Worm (Caenorhabditis elegans) whole organism, young adult: ENCODE measurements around the gene M05D6.8.

Source experiments
- B0035.1 ChIP-seq: sonication (generic microtip); optimal IDR thresholded peaks from 2 replicates; lab custom pipeline; 2016; ENCODE audit warnings: missing genetic modification characterization, mild to moderate bottlenecking, missing compliant biosample characterization, missing genotype, missing genetic modification reagents
- F37B4.10 ChIP-seq: fragments of 200-800 bp; sonication (Bioruptor generic); IDR thresholded peaks from 2 replicates; pipeline ENCODE4 v1.3.6; 2022; ENCODE audit warnings: missing genetic modification characterization, missing compliant biosample characterization
- F55B11.4 ChIP-seq: sonication (generic microtip); optimal IDR thresholded peaks from 2 replicates; lab custom pipeline; 2016; ENCODE audit warnings: missing compliant biosample characterization, missing genetic modification characterization, borderline replicate concordance; ENCODE audit not compliant: insufficient read depth
- F57A8.1 ChIP-seq: fragments of 200-800 bp; sonication (Bioruptor generic); optimal IDR thresholded peaks from 2 replicates; lab custom pipeline; 2018; ENCODE audit warnings: mild to moderate bottlenecking, missing genetic modification characterization, moderate library complexity, missing compliant biosample characterization
- Y53G8AR.9 ChIP-seq: fragments of 200-800 bp; sonication (Bioruptor generic); conservative IDR thresholded peaks from 2 replicates; pipeline ENCODE4 v1.3.6; 2022; ENCODE audit warnings: missing genetic modification reagents, missing genetic modification characterization, missing compliant biosample characterization
- Y56A3A.18 ChIP-seq: fragments of 200-800 bp; sonication (Bioruptor generic); IDR thresholded peaks from 2 replicates; pipeline ENCODE4 v1.3.6; 2022; ENCODE audit warnings: missing genetic modification reagents, missing genetic modification characterization, missing compliant biosample characterization
- akir-1 ChIP-seq: fragments of 200-800 bp; sonication (Bioruptor generic); optimal IDR thresholded peaks from 2 replicates; lab custom pipeline; 2018; ENCODE audit warnings: mild to moderate bottlenecking, missing genetic modification characterization, moderate library complexity, missing compliant biosample characterization
- atf-7 ChIP-seq: sonication (generic microtip); optimal IDR thresholded peaks from 2 replicates; lab custom pipeline; 2017; ENCODE audit warnings: mild to moderate bottlenecking, missing genetic modification characterization, missing compliant biosample characterization
- bed-1 ChIP-seq: fragments of 200-800 bp; sonication (Bioruptor generic); IDR thresholded peaks from 2 replicates; pipeline ENCODE4 v1.3.6; 2022; ENCODE audit warnings: missing genetic modification reagents, missing genetic modification characterization, missing compliant biosample characterization
- cebp-1 ChIP-seq, 2 experiments: fragments of 200-800 bp in 1 of 2; sonication (Bioruptor generic) in 1 of 2; sonication (generic microtip) in 1 of 2; IDR thresholded peaks in 1 of 2; optimal IDR thresholded peaks in 1 of 2; 2 replicates each; pipeline versions ENCODE4 v1.3.6 to Lab custom; 2017 to 2022; ENCODE audit warnings: missing compliant biosample characterization in 2 of 2, missing genetic modification characterization in 2 of 2, mild to moderate bottlenecking in 1 of 2, missing genetic modification reagents in 1 of 2, moderate library complexity in 1 of 2
- ceh-58 ChIP-seq: fragments of 200-800 bp; sonication (Bioruptor generic); IDR thresholded peaks from 2 replicates; pipeline ENCODE4 v1.3.6; 2022; ENCODE audit warnings: missing genetic modification characterization, missing compliant biosample characterization
- chd-7 ChIP-seq: sonication (generic microtip); optimal IDR thresholded peaks from 2 replicates; lab custom pipeline; 2016; ENCODE audit warnings: mild to moderate bottlenecking, missing genetic modification characterization, moderate library complexity, missing compliant biosample characterization
- efl-1 ChIP-seq: fragments of 150-350 bp; optimal IDR thresholded peaks from 2 replicates; lab custom pipeline; 2014; ENCODE audit warnings: missing biosample characterization, missing genetic modification reagents, missing genetic modification characterization
- ekl-4 ChIP-seq: fragments of 200-800 bp; sonication (Bioruptor generic); IDR thresholded peaks from 2 replicates; pipeline ENCODE4 v1.3.6; 2022; ENCODE audit warnings: missing genetic modification reagents, missing genetic modification characterization, missing compliant biosample characterization
- hlh-12 ChIP-seq: sonication (generic microtip); optimal IDR thresholded peaks from 2 replicates; lab custom pipeline; 2016; ENCODE audit warnings: missing genetic modification characterization, missing compliant biosample characterization
- hmg-20 ChIP-seq: fragments of 200-800 bp; sonication (Bioruptor generic); IDR thresholded peaks from 2 replicates; pipeline ENCODE4 v1.3.6; 2022; ENCODE audit warnings: missing genetic modification reagents, missing genetic modification characterization, missing compliant biosample characterization
- hsf-1 ChIP-seq: fragments of 200-800 bp; sonication (Bioruptor generic); IDR thresholded peaks from 2 replicates; pipeline ENCODE4 v1.3.6; 2022; ENCODE audit warnings: missing genetic modification reagents, missing genetic modification characterization, missing compliant biosample characterization
- mel-28 ChIP-seq: sonication (generic microtip); optimal IDR thresholded peaks from 2 replicates; lab custom pipeline; 2016; ENCODE audit warnings: borderline replicate concordance, mild to moderate bottlenecking, missing genetic modification characterization, missing compliant biosample characterization
- mes-4 ChIP-seq: sonication (generic microtip); optimal IDR thresholded peaks from 2 replicates; lab custom pipeline; 2016; ENCODE audit warnings: missing genotype, missing genetic modification characterization, missing compliant biosample characterization
- nfya-1 ChIP-seq: sonication (generic microtip); optimal IDR thresholded peaks from 2 replicates; lab custom pipeline; 2017; ENCODE audit warnings: antibody characterized with exemption, missing compliant biosample characterization, missing genetic modification characterization, borderline replicate concordance; ENCODE audit not compliant: insufficient read depth
- nhr-179 ChIP-seq: sonication (generic microtip); optimal IDR thresholded peaks from 2 replicates; lab custom pipeline; 2016; ENCODE audit warnings: mild to moderate bottlenecking, missing genetic modification characterization, missing compliant biosample characterization
- nhr-90 ChIP-seq: sonication (generic microtip); optimal IDR thresholded peaks from 2 replicates; lab custom pipeline; 2016; ENCODE audit warnings: missing genotype, mild to moderate bottlenecking, missing genetic modification characterization, missing compliant biosample characterization
- snpc-1.1 ChIP-seq: sonication (generic microtip); optimal IDR thresholded peaks from 2 replicates; lab custom pipeline; 2017; ENCODE audit warnings: missing genetic modification characterization, mild to moderate bottlenecking, missing compliant biosample characterization, antibody characterized with exemption, moderate library complexity, missing genotype, missing genetic modification reagents; ENCODE audit not compliant: insufficient read depth
- snpc-3.4 ChIP-seq: sonication (generic microtip); optimal IDR thresholded peaks from 2 replicates; lab custom pipeline; 2017; ENCODE audit warnings: missing genetic modification characterization, mild to moderate bottlenecking, missing compliant biosample characterization, antibody characterized with exemption, moderate library complexity, missing genotype, missing genetic modification reagents
- sptf-2 ChIP-seq: fragments of 200-800 bp; sonication (Bioruptor generic); optimal IDR thresholded peaks from 2 replicates; lab custom pipeline; 2018; ENCODE audit warnings: mild to moderate bottlenecking, missing genetic modification characterization, missing compliant biosample characterization
- tlf-1 ChIP-seq: fragments of 200-800 bp; sonication (Bioruptor generic); optimal IDR thresholded peaks from 2 replicates; lab custom pipeline; 2018; ENCODE audit warnings: mild to moderate bottlenecking, missing genetic modification characterization, missing compliant biosample characterization
- unc-130 ChIP-seq: sonication (generic microtip); optimal IDR thresholded peaks from 2 replicates; lab custom pipeline; 2016; ENCODE audit warnings: missing genetic modification reagents, missing genetic modification characterization, missing compliant biosample characterization
- zfh-2 ChIP-seq: fragments of 200-800 bp; sonication (Bioruptor generic); conservative IDR thresholded peaks from 2 replicates; pipeline ENCODE4 v1.3.6; 2022; ENCODE audit warnings: missing genetic modification reagents, missing genetic modification characterization, missing compliant biosample characterization
- ztf-22 ChIP-seq: fragments of 200-800 bp; sonication (Bioruptor generic); optimal IDR thresholded peaks from 2 replicates; lab custom pipeline; 2018; ENCODE audit warnings: mild to moderate bottlenecking, missing genetic modification characterization, moderate library complexity, missing compliant biosample characterization
- ztf-25 ChIP-seq: fragments of 200-800 bp; sonication (Bioruptor generic); IDR thresholded peaks from 2 replicates; pipeline ENCODE4 v1.3.6; 2022; ENCODE audit warnings: missing genetic modification reagents, missing genetic modification characterization, missing compliant biosample characterization
- ztf-26 ChIP-seq: sonication (generic microtip); optimal IDR thresholded peaks from 2 replicates; lab custom pipeline; 2017; ENCODE audit warnings: missing genetic modification characterization, missing compliant biosample characterization

M05D6.8 gene

ce11 chrII:8479337-8479736, 8.3 kb upstream of the M05D6.8 start:
- no peak for TF ChIP-seq ekl-4 (GFP tag; lab: Robert Waterston, UW)
- TF ChIP-seq mel-28 (tag; lab: Kevin White, UChicago) = no peak
- TF ChIP-seq ceh-58 (GFP tag; lab: Robert Waterston, UW) = 0 out of 2 replicates have a peak, but pooled peaks have one; percentile 67
- TF ChIP-seq nfya-1 = no peak
- TF ChIP-seq Y53G8AR.9 (GFP tag; lab: Robert Waterston, UW) = 0 out of 2 replicates have a peak, but pooled peaks have one; percentile 16
- peak; percentile 8; the same call in 1 of the 2 replicates for TF ChIP-seq Y56A3A.18 (GFP tag; lab: Robert Waterston, UW)
- no peak for TF ChIP-seq F55B11.4
- no peak for TF ChIP-seq akir-1
- TF ChIP-seq mes-4 = no peak
- TF ChIP-seq, all 124 proteins: peak for 3

ce11 chrII:8475306-8475822, 4.3 kb upstream of the M05D6.8 start, which contains the start of the genes M05D6.1 and M05D6.3:
Gene M05D6.1, minus strand, starts transcription at chrII:8475406.
Gene M05D6.3, plus strand, starts transcription at chrII:8475772.
- TF ChIP-seq efl-1 = no peak
- TF ChIP-seq cebp-1 (GFP tag; IDR thresholded peaks at IDR 0.05; lab: Robert Waterston, UW) = no peak
- TF ChIP-seq cebp-1 (tag; optimal IDR thresholded peaks at IDR 0.05; lab: Kevin White, UChicago) = no peak
- TF ChIP-seq nhr-90 = no peak
- TF ChIP-seq unc-130 (GFP tag; lab: Kevin White, UChicago) = no peak
- no peak for TF ChIP-seq hmg-20 (GFP tag; lab: Robert Waterston, UW)
- no peak for TF ChIP-seq ztf-22 (GFP tag; lab: Kevin White, UChicago)
- no peak for TF ChIP-seq B0035.1
- no peak for TF ChIP-seq mel-28 (tag; lab: Kevin White, UChicago)
- no peak for TF ChIP-seq F57A8.1 (GFP tag; lab: Kevin White, UChicago)
- no peak for TF ChIP-seq nhr-179 (tag; lab: Kevin White, UChicago)

ce11 chrII:8472916-8473315, 1.9 kb upstream of the M05D6.8 start:
- TF ChIP-seq snpc-1.1 (tag; lab: Kevin White, UChicago) (no peak), ztf-26 (tag; lab: Kevin White, UChicago) (no peak), atf-7 (tag; lab: Kevin White, UChicago) (no peak), zfh-2 (GFP tag; lab: Robert Waterston, UW) (no peak), akir-1 (no peak), chd-7 (no peak), mel-28 (tag; lab: Kevin White, UChicago) (no peak), bed-1 (GFP tag; lab: Robert Waterston, UW) (no peak), sptf-2 (GFP tag; lab: Kevin White, UChicago) (no peak), snpc-3.4 (no peak), unc-130 (GFP tag; lab: Kevin White, UChicago) (no peak)
- TF ChIP-seq, all 124 proteins: peak for 0

- no peak for TF ChIP-seq ztf-25 (GFP tag; lab: Robert Waterston, UW)
- no peak for TF ChIP-seq F37B4.10 (GFP tag; lab: Robert Waterston, UW)
- TF ChIP-seq hsf-1 (GFP tag; lab: Robert Waterston, UW) = 0 out of 2 replicates have a peak, but pooled peaks have one; percentile 50
- TF ChIP-seq tlf-1 (GFP tag; lab: Kevin White, UChicago) = no peak
- no peak for TF ChIP-seq hlh-12 (tag; lab: Kevin White, UChicago)
Measured at ce11 chrII:8467809-8468208, 3.2 kb downstream of the M05D6.8 start, which contains the start of gene M05D6.2. Gene M05D6.2, plus strand, starts transcription at chrII:8468109.
